Fruit fly (Drosophila melanogaster): Measurements from ENCODE around the gene MED27.
A peak's percentile ranks its signal among the peaks of the same experiment; 100 is the strongest.

The MED27 gene

DNA sequence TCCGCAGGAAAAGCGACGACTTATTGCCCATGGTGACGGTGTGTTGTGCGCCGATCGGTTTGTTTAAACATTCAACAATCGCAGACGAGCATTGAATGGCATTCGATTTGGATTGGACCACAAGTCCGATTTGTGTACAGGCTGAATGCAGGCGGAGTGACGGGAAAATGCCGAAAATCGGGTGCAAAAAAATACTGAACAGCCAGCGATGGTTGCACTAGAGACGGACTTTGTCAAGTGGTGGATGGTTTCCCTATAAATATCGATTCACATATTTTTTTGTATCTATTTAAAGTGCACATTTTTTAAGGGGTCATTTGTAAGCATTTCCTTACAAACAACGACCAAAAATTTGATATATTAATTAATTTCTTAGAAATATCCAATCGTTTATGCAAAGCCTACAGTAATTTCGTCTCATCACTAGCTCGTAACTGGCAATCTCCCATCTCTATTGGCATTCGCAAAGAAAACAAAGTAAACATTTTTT, at the start of gene MED27, which contains the start of gene elm:
TSS of gene MED27 (plus strand) at position 448 of the 490 bp plus-strand sequence.
TSS of gene elm (minus strand) at position 170 of the 490 bp plus-strand sequence.
- TF ChIP-seq CG8478 (optimal IDR thresholded peaks at IDR 0.05), result no peak
- TF ChIP-seq psq (optimal IDR thresholded peaks at IDR 0.05), result no peak
- no peak for TF ChIP-seq pan (optimal IDR thresholded peaks at IDR 0.05)
- no peak for TF ChIP-seq usp (GFP tag; optimal IDR thresholded peaks at IDR 0.05)
- no peak for TF ChIP-seq EcR (GFP tag; optimal IDR thresholded peaks at IDR 0.05)
- no peak for TF ChIP-seq Dll (optimal IDR thresholded peaks at IDR 0.05)

dm6 chr3R:5606477-5606876, 48.5 kb upstream of the MED27 start, which contains the start of gene asl:
Gene asl, minus strand, starts transcription at chr3R:5606543.
- no peak for TF ChIP-seq psq (optimal IDR thresholded peaks at IDR 0.05)
- TF ChIP-seq Dll (optimal IDR thresholded peaks at IDR 0.05), result no peak
- no peak for TF ChIP-seq EcR (GFP tag; optimal IDR thresholded peaks at IDR 0.05)
- no peak for TF ChIP-seq usp (GFP tag; optimal IDR thresholded peaks at IDR 0.05)
- TF ChIP-seq pan (optimal IDR thresholded peaks at IDR 0.05), result no peak
- no peak for TF ChIP-seq CG8478 (optimal IDR thresholded peaks at IDR 0.05)

DNA sequence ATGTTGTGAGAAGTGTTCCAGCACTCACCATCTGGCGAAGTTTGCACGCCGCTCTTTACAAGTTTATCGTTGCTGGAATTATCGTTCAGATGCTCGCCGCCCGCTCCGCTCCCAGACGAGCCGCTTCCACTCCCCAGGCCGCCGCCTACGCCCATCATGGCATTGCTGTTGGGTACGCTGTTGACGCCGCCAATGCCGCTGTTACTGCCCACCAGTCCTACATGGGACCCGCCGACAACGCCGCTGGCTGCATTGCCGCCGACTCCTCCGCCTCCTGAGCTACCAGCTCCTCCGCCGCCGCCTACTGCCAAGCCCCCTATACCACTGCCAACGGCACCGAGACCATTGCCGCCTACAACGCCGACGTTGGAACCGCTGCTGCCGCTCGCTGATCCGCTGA, 46.5 kb upstream of the MED27 start:
- TF ChIP-seq usp (GFP tag; optimal IDR thresholded peaks at IDR 0.05) (no peak), pan (optimal IDR thresholded peaks at IDR 0.05) (no peak), psq (optimal IDR thresholded peaks at IDR 0.05) (no peak), CG8478 (optimal IDR thresholded peaks at IDR 0.05) (no peak), EcR (GFP tag; optimal IDR thresholded peaks at IDR 0.05) (no peak), Dll (optimal IDR thresholded peaks at IDR 0.05) (no peak)

DNA sequence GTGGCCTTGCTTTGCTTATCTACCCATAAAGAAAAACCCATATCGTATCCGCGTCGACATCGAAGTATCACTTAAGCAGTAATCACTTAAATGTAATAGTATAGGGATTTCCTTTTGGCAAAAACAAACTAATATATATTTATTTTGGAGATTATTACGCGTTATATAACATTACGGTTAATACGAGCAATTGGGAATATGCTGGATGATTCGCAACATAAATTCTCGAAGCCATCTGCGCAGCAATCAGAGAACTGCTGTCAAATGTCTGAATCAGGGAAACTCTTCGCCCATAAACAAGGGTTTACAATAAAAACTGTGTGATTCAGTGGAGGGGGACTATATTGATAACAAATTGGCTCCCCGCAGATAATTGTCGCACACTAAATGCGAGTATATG, 44.3 kb upstream of the MED27 start:
- TF ChIP-seq EcR (GFP tag; optimal IDR thresholded peaks at IDR 0.05), result no peak
- TF ChIP-seq pan (optimal IDR thresholded peaks at IDR 0.05), result no peak
- TF ChIP-seq CG8478 (optimal IDR thresholded peaks at IDR 0.05), result no peak
- no peak for TF ChIP-seq psq (optimal IDR thresholded peaks at IDR 0.05)
- no peak for TF ChIP-seq usp (GFP tag; optimal IDR thresholded peaks at IDR 0.05)
- TF ChIP-seq Dll (optimal IDR thresholded peaks at IDR 0.05), result no peak

DNA sequence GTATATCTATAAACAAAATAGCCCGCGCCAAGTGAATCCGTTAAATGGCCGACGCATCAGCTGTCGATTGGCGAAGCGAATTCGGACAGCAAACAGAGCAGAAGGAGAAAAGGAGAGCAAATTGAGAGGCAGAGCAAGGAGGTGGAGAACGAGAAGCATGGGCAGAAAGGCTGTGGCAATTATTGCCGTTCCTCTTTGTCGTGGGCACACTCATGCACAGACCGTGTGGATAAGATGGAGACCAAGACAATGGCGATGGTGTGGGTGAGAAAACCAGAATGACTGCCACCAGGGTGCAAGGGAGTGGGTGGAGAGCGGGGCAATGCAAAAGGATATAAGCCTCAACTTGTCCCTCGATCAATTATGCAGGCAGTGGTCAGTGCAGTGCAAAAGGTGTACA, 43.8 kb upstream of the MED27 start:
- TF ChIP-seq EcR (GFP tag; optimal IDR thresholded peaks at IDR 0.05) (no peak), pan (optimal IDR thresholded peaks at IDR 0.05) (no peak), Dll (optimal IDR thresholded peaks at IDR 0.05) (no peak), CG8478 (optimal IDR thresholded peaks at IDR 0.05) (no peak), psq (optimal IDR thresholded peaks at IDR 0.05) (no peak), usp (GFP tag; optimal IDR thresholded peaks at IDR 0.05) (no peak)

- TF ChIP-seq Dll (optimal IDR thresholded peaks at IDR 0.05) (no peak), usp (GFP tag; optimal IDR thresholded peaks at IDR 0.05) (no peak), EcR (GFP tag; optimal IDR thresholded peaks at IDR 0.05) (no peak)
These were observed 43.2 kb upstream of the MED27 start for dm6 chr3R:5611733-5612132.

DNA sequence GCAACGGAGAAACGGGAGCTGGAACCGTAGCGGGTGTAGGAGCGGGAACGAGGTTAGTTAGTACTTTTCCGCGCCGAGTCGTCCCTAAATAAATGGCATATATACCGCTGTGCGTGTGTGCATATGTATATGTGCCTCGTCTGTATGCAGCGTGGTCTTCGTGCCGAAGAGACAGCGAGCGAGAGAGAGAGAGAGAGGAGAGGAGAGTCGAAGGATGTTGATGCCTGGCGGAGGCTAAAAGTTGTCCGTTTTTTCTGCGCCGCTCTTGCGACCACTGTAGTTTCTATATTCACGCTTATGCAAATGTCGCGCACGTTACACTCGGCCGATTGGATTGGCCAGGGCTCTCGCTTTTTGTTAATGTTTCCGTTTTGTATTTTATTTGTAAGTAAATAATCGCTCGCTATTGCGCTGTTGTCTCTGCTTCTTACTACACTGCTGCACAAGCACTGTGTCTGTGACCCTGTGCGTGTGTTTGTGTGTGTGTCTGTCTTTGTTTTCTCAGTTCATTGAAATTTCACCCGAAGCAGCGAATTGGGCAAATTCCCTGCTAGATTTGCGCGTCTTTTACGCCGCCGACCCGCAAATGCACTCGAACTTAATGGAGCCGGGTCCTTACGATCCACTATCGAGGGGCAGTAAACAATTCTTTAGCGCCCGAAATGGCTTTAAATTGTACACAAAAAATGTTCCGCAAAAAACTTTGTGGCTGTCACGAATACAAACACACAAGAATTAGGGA, 42.4 kb upstream of the MED27 start, which contains the start of gene Rga:
TSS of gene Rga (minus strand) at position 741 of the 742 bp plus-strand sequence.
- TF ChIP-seq CG8478 (optimal IDR thresholded peaks at IDR 0.05), result no peak
- peak; percentile 11 for TF ChIP-seq Dll (optimal IDR thresholded peaks at IDR 0.05)

DNA sequence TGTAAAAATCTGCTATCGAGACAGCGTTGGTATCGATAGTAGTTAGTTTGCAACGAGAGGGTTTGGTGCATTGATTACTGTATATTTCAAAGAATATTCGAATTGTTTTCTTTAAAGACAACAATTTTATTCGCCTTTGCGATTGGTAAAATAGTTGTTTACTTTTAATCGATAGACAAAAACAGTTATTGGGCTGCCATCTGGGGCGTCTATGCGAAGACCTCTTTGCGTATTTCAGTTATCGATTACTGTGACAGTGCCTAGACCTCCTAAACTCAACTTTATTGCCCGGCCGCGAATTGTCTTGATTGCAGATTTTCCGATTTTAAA, 41.9 kb upstream of the MED27 start, which contains the start of gene Atu:
TSS of gene Atu (plus strand) at position 245 of the 330 bp plus-strand sequence.
- TF ChIP-seq CG8478 (optimal IDR thresholded peaks at IDR 0.05), result no peak
- no peak for TF ChIP-seq psq (optimal IDR thresholded peaks at IDR 0.05)
- TF ChIP-seq pan (optimal IDR thresholded peaks at IDR 0.05), result no peak
- no peak for TF ChIP-seq EcR (GFP tag; optimal IDR thresholded peaks at IDR 0.05)
- no peak for TF ChIP-seq Dll (optimal IDR thresholded peaks at IDR 0.05)
- no peak for TF ChIP-seq usp (GFP tag; optimal IDR thresholded peaks at IDR 0.05)

- TF ChIP-seq Dll (optimal IDR thresholded peaks at IDR 0.05) (no peak), usp (GFP tag; optimal IDR thresholded peaks at IDR 0.05) (no peak), psq (optimal IDR thresholded peaks at IDR 0.05) (no peak)
These were observed 39.5 kb upstream of the MED27 start for dm6 chr3R:5615484-5615883.

DNA sequence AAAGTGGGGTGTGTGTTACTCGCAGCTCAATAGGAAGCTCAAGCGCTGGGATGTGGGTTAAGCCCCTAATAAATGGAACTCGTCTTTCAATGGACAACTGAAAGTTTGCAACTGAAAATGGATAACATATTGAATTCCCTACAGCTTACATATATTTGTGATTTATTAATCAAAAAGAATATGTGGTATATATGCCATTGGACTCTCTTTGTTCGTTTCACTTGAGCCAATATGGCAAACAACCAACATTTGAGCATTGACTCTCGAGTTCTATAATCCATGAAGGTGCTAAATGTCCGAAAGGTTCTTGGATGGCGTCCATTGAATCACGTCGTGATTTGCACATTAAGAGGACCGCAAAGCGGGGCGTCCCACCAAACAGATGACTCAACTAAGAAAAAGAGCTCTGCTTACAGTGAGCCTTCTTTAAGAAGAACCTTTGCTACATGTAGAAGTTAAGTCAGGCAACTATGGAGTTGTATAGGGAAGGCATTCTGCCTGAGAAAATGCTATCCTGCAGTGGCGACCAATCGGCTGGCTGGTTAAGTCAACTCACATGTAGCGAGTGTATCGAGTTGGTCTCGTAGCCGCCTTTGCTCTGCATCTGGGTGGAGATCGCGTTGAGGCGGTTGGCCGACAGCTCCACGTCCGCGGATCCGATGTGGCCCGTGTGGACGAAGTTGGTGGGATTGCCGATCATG, 36.9 kb upstream of the MED27 start:
- TF ChIP-seq usp (GFP tag; optimal IDR thresholded peaks at IDR 0.05) (no peak), EcR (GFP tag; optimal IDR thresholded peaks at IDR 0.05) (no peak), Dll (optimal IDR thresholded peaks at IDR 0.05) (no peak), pan (optimal IDR thresholded peaks at IDR 0.05) (no peak), CG8478 (optimal IDR thresholded peaks at IDR 0.05) (no peak), psq (optimal IDR thresholded peaks at IDR 0.05) (no peak)

DNA sequence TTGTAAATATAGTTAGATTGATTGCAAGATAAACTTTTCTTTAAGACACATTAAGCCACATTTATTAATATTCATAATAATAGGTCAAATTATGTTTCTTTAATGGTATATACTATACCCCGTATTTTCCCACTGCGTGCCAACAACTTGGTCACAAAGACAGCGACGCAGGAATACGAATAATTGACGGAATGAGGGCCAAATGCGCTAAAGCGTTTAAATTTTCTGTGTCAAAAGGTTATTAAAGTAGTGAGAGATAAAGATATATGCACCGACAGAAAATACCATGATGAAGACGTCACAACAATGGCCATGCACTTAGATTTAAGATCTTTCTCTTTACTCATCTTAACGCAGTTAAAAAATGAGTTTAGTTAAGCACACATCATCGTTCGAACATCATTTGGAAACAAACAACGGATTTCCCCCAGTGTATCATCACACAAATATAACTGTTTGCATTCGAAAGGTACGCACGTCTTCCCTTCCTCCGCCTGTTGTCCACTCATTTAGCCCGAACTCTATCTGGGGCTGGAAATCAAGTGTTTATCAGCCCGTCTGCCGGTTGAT, 34.5 kb upstream of the MED27 start:
- TF ChIP-seq CG8478 (optimal IDR thresholded peaks at IDR 0.05) (no peak), EcR (GFP tag; optimal IDR thresholded peaks at IDR 0.05) (no peak), Dll (optimal IDR thresholded peaks at IDR 0.05) (no peak), pan (optimal IDR thresholded peaks at IDR 0.05) (no peak), psq (optimal IDR thresholded peaks at IDR 0.05) (no peak), usp (GFP tag; optimal IDR thresholded peaks at IDR 0.05) (no peak)
